Worm (Caenorhabditis elegans) whole organism, L1 larva: ENCODE data around the gene famh-136.

ENCODE experiments used
- Y116A8C.19 ChIP-seq: sonication (generic microtip); optimal IDR thresholded peaks from 2 replicates; lab custom pipeline; 2016; ENCODE audit warnings: missing compliant biosample characterization, missing genetic modification characterization, borderline replicate concordance
- alr-1 ChIP-seq: fragments of 200-800 bp; sonication (Bioruptor generic); optimal IDR thresholded peaks from 2 replicates; lab custom pipeline; 2018; ENCODE audit warnings: borderline replicate concordance, mild to moderate bottlenecking, missing genetic modification characterization, missing compliant biosample characterization
- aly-2 ChIP-seq: fragments of 150-350 bp; optimal IDR thresholded peaks from 2 replicates; lab custom pipeline; 2014; ENCODE audit warnings: missing biosample characterization, missing genetic modification characterization
- ama-1 ChIP-seq: fragments of 150-350 bp; optimal IDR thresholded peaks from 2 replicates; lab custom pipeline; 2014
- ceh-63 ChIP-seq: fragments of 200-800 bp; sonication (Bioruptor generic); optimal IDR thresholded peaks from 2 replicates; lab custom pipeline; 2018; ENCODE audit warnings: mild to moderate bottlenecking, missing genetic modification characterization, missing compliant biosample characterization
- ceh-88 ChIP-seq: fragments of 200-800 bp; sonication (Bioruptor generic); IDR thresholded peaks from 2 replicates; pipeline ENCODE4 v1.3.6; 2022; ENCODE audit warnings: missing genetic modification characterization, missing compliant biosample characterization
- ces-1 ChIP-seq: fragments of 150-350 bp; optimal IDR thresholded peaks from 2 replicates; lab custom pipeline; 2014; ENCODE audit warnings: missing biosample characterization, missing genetic modification reagents, missing genetic modification characterization
- dsc-1 ChIP-seq: sonication (generic microtip); optimal IDR thresholded peaks from 2 replicates; lab custom pipeline; 2016; ENCODE audit warnings: mild to moderate bottlenecking, missing genetic modification characterization, missing compliant biosample characterization
- efl-1 ChIP-seq, 4 experiments: fragments of 150-350 bp; optimal IDR thresholded peaks in 3 of 4; peaks in 1 of 4; 1 replicate in 1 of 4; 2 replicates in 3 of 4; lab custom pipeline; 2014; ENCODE audit warnings: missing biosample characterization in 2 of 4, missing genetic modification characterization in 2 of 4, missing genetic modification reagents in 2 of 4
- efl-3 ChIP-seq: fragments of 200-800 bp; sonication (Bioruptor generic); optimal IDR thresholded peaks from 2 replicates; lab custom pipeline; 2018; ENCODE audit warnings: mild to moderate bottlenecking, missing genetic modification characterization, missing compliant biosample characterization
- egl-13 ChIP-seq: sonication (generic microtip); optimal IDR thresholded peaks from 2 replicates; lab custom pipeline; 2016; ENCODE audit warnings: missing genotype, missing genetic modification reagents, missing genetic modification characterization, missing compliant biosample characterization
- elt-2 ChIP-seq: sonication (generic microtip); optimal IDR thresholded peaks from 2 replicates; lab custom pipeline; 2016; ENCODE audit warnings: missing genetic modification characterization, mild to moderate bottlenecking, inconsistent platforms, missing compliant biosample characterization, missing genetic modification reagents
- elt-3 ChIP-seq, 6 experiments: fragments of 150-350 bp in 1 of 6; sonication (generic microtip); optimal IDR thresholded peaks; 2 replicates each; lab custom pipeline; 2017 to 2018; ENCODE audit warnings: missing biosample characterization in 6 of 6, missing genetic modification characterization in 6 of 6, inconsistent platforms in 1 of 6
- ets-5 ChIP-seq: fragments of 200-800 bp; sonication (Bioruptor generic); IDR thresholded peaks from 2 replicates; pipeline ENCODE4 v1.3.6; 2022; ENCODE audit warnings: missing genetic modification characterization, missing compliant biosample characterization
- fkh-4 ChIP-seq: sonication (generic microtip); optimal IDR thresholded peaks from 2 replicates; lab custom pipeline; 2016; ENCODE audit warnings: missing compliant biosample characterization, missing genetic modification characterization, borderline replicate concordance
- fos-1 ChIP-seq: fragments of 150-350 bp; optimal IDR thresholded peaks from 2 replicates; lab custom pipeline; 2014; ENCODE audit warnings: missing biosample characterization, missing genetic modification characterization
- hlh-17 ChIP-seq: fragments of 200-800 bp; sonication (Bioruptor generic); optimal IDR thresholded peaks from 2 replicates; lab custom pipeline; 2018; ENCODE audit warnings: missing genetic modification characterization, mild to moderate bottlenecking, missing compliant biosample characterization, moderate library complexity, borderline replicate concordance
- hlh-4 ChIP-seq: sonication (generic microtip); optimal IDR thresholded peaks from 2 replicates; lab custom pipeline; 2016; ENCODE audit warnings: mild to moderate bottlenecking, missing genetic modification characterization, missing compliant biosample characterization
- irx-1 ChIP-seq: sonication (generic microtip); optimal IDR thresholded peaks from 2 replicates; lab custom pipeline; 2016; ENCODE audit warnings: missing genetic modification characterization, missing compliant biosample characterization
- jun-1 ChIP-seq: fragments of 150-350 bp; optimal IDR thresholded peaks from 2 replicates; lab custom pipeline; 2014; ENCODE audit warnings: missing biosample characterization, missing genetic modification reagents, missing genetic modification characterization
- lin-14 ChIP-seq: fragments of 200-800 bp; sonication (Bioruptor generic); optimal IDR thresholded peaks from 2 replicates; lab custom pipeline; 2018; ENCODE audit warnings: mild to moderate bottlenecking, missing genetic modification characterization, moderate library complexity, missing compliant biosample characterization
- lin-39 ChIP-seq: fragments of 150-350 bp; optimal IDR thresholded peaks from 2 replicates; lab custom pipeline; 2014; ENCODE audit warnings: missing biosample characterization, missing genetic modification reagents, missing genetic modification characterization
- lir-3 ChIP-seq: sonication (generic microtip); optimal IDR thresholded peaks from 2 replicates; lab custom pipeline; 2016; ENCODE audit warnings: mild to moderate bottlenecking, missing genetic modification characterization, moderate library complexity, missing compliant biosample characterization; ENCODE audit not compliant: poor library complexity
- lsy-2 ChIP-seq, 2 experiments: fragments of 150-350 bp; optimal IDR thresholded peaks; 2 replicates each; lab custom pipeline; 2014; ENCODE audit warnings: missing biosample characterization in 2 of 2, missing genetic modification characterization in 2 of 2
- mab-9 ChIP-seq: fragments of 200-800 bp; sonication (Bioruptor generic); IDR thresholded peaks from 2 replicates; pipeline ENCODE4 v1.3.6; 2022; ENCODE audit warnings: missing genetic modification reagents, missing genetic modification characterization, missing compliant biosample characterization
- mdl-1 ChIP-seq, 2 experiments: fragments of 150-350 bp; optimal IDR thresholded peaks; 2 replicates each; lab custom pipeline; 2014 to 2017; ENCODE audit warnings: missing biosample characterization in 2 of 2, missing genetic modification characterization in 2 of 2, inconsistent platforms in 1 of 2
- mef-2 ChIP-seq: fragments of 150-350 bp; optimal IDR thresholded peaks from 2 replicates; lab custom pipeline; 2014; ENCODE audit warnings: missing biosample characterization, missing genetic modification characterization
- mep-1 ChIP-seq: fragments of 150-350 bp; optimal IDR thresholded peaks from 2 replicates; lab custom pipeline; 2014; ENCODE audit warnings: missing biosample characterization, missing genetic modification characterization
- nhr-11 ChIP-seq: fragments of 150-350 bp; optimal IDR thresholded peaks from 2 replicates; lab custom pipeline; 2014; ENCODE audit warnings: missing biosample characterization, missing genetic modification characterization
- nhr-19 ChIP-seq: fragments of 200-800 bp; sonication (Bioruptor generic); conservative IDR thresholded peaks from 2 replicates; pipeline ENCODE4 v1.3.6; 2022; ENCODE audit warnings: missing genetic modification characterization, missing compliant biosample characterization
- nhr-20 ChIP-seq: sonication (generic microtip); optimal IDR thresholded peaks from 2 replicates; lab custom pipeline; 2016; ENCODE audit warnings: mild to moderate bottlenecking, missing genetic modification characterization, missing compliant biosample characterization
- nhr-237 ChIP-seq: fragments of 150-350 bp; optimal IDR thresholded peaks from 2 replicates; lab custom pipeline; 2014; ENCODE audit warnings: missing biosample characterization, missing genetic modification characterization
- nhr-28 ChIP-seq: fragments of 150-350 bp; optimal IDR thresholded peaks from 2 replicates; lab custom pipeline; 2014; ENCODE audit warnings: missing biosample characterization, missing genetic modification characterization
- nhr-71 ChIP-seq: sonication (generic microtip); optimal IDR thresholded peaks from 2 replicates; lab custom pipeline; 2016; ENCODE audit warnings: mild to moderate bottlenecking, missing genetic modification characterization, moderate library complexity, missing compliant biosample characterization
- nhr-77 ChIP-seq: fragments of 150-350 bp; optimal IDR thresholded peaks from 2 replicates; lab custom pipeline; 2014; ENCODE audit warnings: missing biosample characterization, missing genetic modification characterization
- nhr-84 ChIP-seq: sonication (generic microtip); optimal IDR thresholded peaks from 2 replicates; lab custom pipeline; 2017; ENCODE audit warnings: missing biosample characterization, missing genetic modification characterization
- nhr-90 ChIP-seq: sonication (generic microtip); optimal IDR thresholded peaks from 2 replicates; lab custom pipeline; 2016; ENCODE audit warnings: mild to moderate bottlenecking, missing genetic modification characterization, missing compliant biosample characterization; ENCODE audit not compliant: poor library complexity
- pax-3 ChIP-seq: fragments of 200-800 bp; sonication (Bioruptor generic); optimal IDR thresholded peaks from 2 replicates; lab custom pipeline; 2018; ENCODE audit warnings: mild to moderate bottlenecking, missing genetic modification characterization, moderate library complexity, missing compliant biosample characterization
- rnt-1 ChIP-seq: sonication (generic microtip); optimal IDR thresholded peaks from 2 replicates; lab custom pipeline; 2016; ENCODE audit warnings: mild to moderate bottlenecking, missing genetic modification characterization, moderate library complexity, missing compliant biosample characterization
- snpc-4 ChIP-seq: fragments of 150-350 bp; optimal IDR thresholded peaks from 2 replicates; lab custom pipeline; 2014; ENCODE audit warnings: missing biosample characterization, missing genetic modification characterization
- snu-23 ChIP-seq: sonication (generic microtip); optimal IDR thresholded peaks from 2 replicates; lab custom pipeline; 2016; ENCODE audit warnings: missing genetic modification characterization, missing compliant biosample characterization
- sptf-1 ChIP-seq: fragments of 150-350 bp; optimal IDR thresholded peaks from 2 replicates; lab custom pipeline; 2014; ENCODE audit warnings: missing biosample characterization, missing genetic modification characterization
- sup-37 ChIP-seq: fragments of 200-800 bp; sonication (Bioruptor generic); optimal IDR thresholded peaks from 2 replicates; lab custom pipeline; 2018; ENCODE audit warnings: mild to moderate bottlenecking, missing genetic modification characterization, missing compliant biosample characterization
- tbx-2 ChIP-seq: sonication (generic microtip); optimal IDR thresholded peaks from 2 replicates; lab custom pipeline; 2016; ENCODE audit warnings: missing genetic modification characterization, missing compliant biosample characterization
- unc-130 ChIP-seq: fragments of 150-350 bp; optimal IDR thresholded peaks from 2 replicates; lab custom pipeline; 2017; ENCODE audit warnings: missing biosample characterization, missing genetic modification characterization, inconsistent platforms
- unc-62 ChIP-seq: fragments of 150-350 bp; optimal IDR thresholded peaks from 2 replicates; lab custom pipeline; 2014; ENCODE audit warnings: missing biosample characterization, missing genetic modification reagents, missing genetic modification characterization
- unc-98 ChIP-seq: fragments of 200-800 bp; sonication (Bioruptor generic); IDR thresholded peaks from 2 replicates; pipeline ENCODE4 v1.3.6; 2022; ENCODE audit warnings: missing genetic modification characterization, missing compliant biosample characterization
- vab-15 ChIP-seq: sonication (generic microtip); optimal IDR thresholded peaks from 2 replicates; lab custom pipeline; 2017; ENCODE audit warnings: missing genotype, mild to moderate bottlenecking, missing genetic modification characterization, missing compliant biosample characterization
- xbp-1 ChIP-seq: sonication (generic microtip); optimal IDR thresholded peaks from 2 replicates; lab custom pipeline; 2016; ENCODE audit warnings: missing genetic modification characterization, missing compliant biosample characterization
- zag-1 ChIP-seq: fragments of 150-350 bp; optimal IDR thresholded peaks from 2 replicates; lab custom pipeline; 2014; ENCODE audit warnings: missing biosample characterization, missing genetic modification characterization
- ztf-11 ChIP-seq, 2 experiments: sonication (generic microtip); optimal IDR thresholded peaks; 2 replicates each; lab custom pipeline; 2016 to 2017; ENCODE audit warnings: missing genetic modification characterization in 2 of 2, missing biosample characterization in 1 of 2, missing compliant biosample characterization in 1 of 2

The famh-136 gene

DNA sequence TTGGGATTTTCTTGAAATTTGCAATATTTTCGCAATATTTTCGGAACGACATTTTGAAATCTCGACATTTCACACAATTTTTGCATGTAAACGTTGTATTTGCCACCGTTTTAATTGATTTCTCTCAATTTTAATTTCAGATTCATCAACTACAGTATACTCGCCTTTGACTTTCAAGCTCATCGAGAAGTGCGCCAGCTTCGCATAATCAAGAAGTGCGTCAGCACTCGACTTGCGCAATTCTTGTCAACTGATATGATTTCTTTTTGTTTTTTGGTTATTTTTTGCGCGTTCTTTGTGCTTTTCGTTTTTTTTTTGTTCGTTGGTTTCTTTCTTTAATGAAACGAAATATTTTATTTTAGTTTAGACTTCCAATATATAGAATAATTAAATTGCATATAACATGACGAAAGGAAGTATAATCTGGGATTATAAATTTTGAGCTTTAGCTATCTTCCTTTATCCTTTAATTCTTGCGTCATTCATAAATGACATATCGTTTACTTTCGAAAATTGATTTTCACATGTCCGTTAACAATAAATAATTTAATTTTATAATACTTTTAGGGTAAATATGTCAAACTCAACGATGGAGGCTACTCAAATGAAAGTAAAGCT is at the start of gene famh-136:
Gene famh-136 (plus strand): TSS at position 568 of the 618 bp plus-strand sequence.
- TF ChIP-seq nhr-71 (peak; percentile 92), unc-62 (GFP tag; lab: Kevin White, UChicago) (no peak), ceh-63 (GFP tag; lab: Kevin White, UChicago) (no peak), vab-15 (tag; lab: Kevin White, UChicago) (no peak), lir-3 (tag; lab: Kevin White, UChicago) (peak; percentile 45), nhr-20 (peak; percentile 96), Y116A8C.19 (tag; lab: Kevin White, UChicago) (no peak), snpc-4 (tag; lab: Kevin White, UChicago) (peak; percentile 74), nhr-90 (tag; lab: Kevin White, UChicago) (peak; percentile 90), hlh-4 (no peak), pax-3 (tag; lab: Kevin White, UChicago) (peak; percentile 70), elt-2 (tag; lab: Kevin White, UChicago) (peak; percentile 64), tbx-2 (tag; lab: Kevin White, UChicago) (peak; percentile 88), fkh-4 (tag; lab: Kevin White, UChicago) (peak; percentile 8), snu-23 (peak; percentile 93), aly-2 (peak; percentile 58), mep-1 (tag; lab: Kevin White, UChicago) (peak; percentile 97), sup-37 (GFP tag; lab: Kevin White, UChicago) (peak; percentile 25), rnt-1 (tag; lab: Kevin White, UChicago) (peak; percentile 91), nhr-19 (GFP tag; lab: Robert Waterston, UW) (peak; percentile 99), zag-1 (tag; lab: Kevin White, UChicago) (no peak), mef-2 (tag; lab: Kevin White, UChicago) (no peak), unc-98 (GFP tag; lab: Robert Waterston, UW) (no peak), ama-1 (lab: Kevin White, UChicago) (no peak), lin-14 (peak; percentile 84), ets-5 (GFP tag; lab: Robert Waterston, UW) (no peak), sptf-1 (tag; lab: Kevin White, UChicago) (no peak), nhr-77 (tag; lab: Kevin White, UChicago) (peak; percentile 85), irx-1 (tag; lab: Kevin White, UChicago) (peak; percentile 63), hlh-17 (no peak), lin-39 (peak; percentile 50), alr-1 (tag; lab: Kevin White, UChicago) (no peak), xbp-1 (tag; lab: Kevin White, UChicago) (peak; percentile 79), egl-13 (peak; percentile 64), lsy-2 (tag; optimal IDR thresholded peaks at IDR 0.05; lab: Kevin White, UChicago) (peak; percentile 90 to 94), unc-130 (tag; lab: Kevin White, UChicago) (peak; percentile 94), nhr-11 (tag; lab: Kevin White, UChicago) (peak; percentile 44), nhr-237 (peak; percentile 13), nhr-84 (tag; lab: Kevin White, UChicago) (no peak), mdl-1 (tag; optimal IDR thresholded peaks at IDR 0.05; lab: Kevin White, UChicago) (peak in 1 of 2 experiments; percentile 79), efl-1 (optimal IDR thresholded peaks at IDR 0.05; lab: Kevin White, UChicago) (peak; percentile 78 to 85), efl-1 (GFP tag; optimal IDR thresholded peaks at IDR 0.05 in 1 of 2; lab: Kevin White, UChicago) (peak; percentile 77 to 98), fos-1 (tag; lab: Kevin White, UChicago) (peak; percentile 43), jun-1 (peak; percentile 75), mab-9 (GFP tag; lab: Robert Waterston, UW) (peak; percentile 39; the same call in 1 of the 2 replicates), elt-3 (tag; optimal IDR thresholded peaks at IDR 0.05; lab: Kevin White, UChicago) (peak in 2 of 6 experiments; percentile 84 to 88), dsc-1 (peak; percentile 90), ceh-88 (GFP tag; lab: Robert Waterston, UW) (no peak), ztf-11 (tag; optimal IDR thresholded peaks at IDR 0.05; lab: Kevin White, UChicago) (peak in 1 of 2 experiments; percentile 42), efl-3 (GFP tag; lab: Kevin White, UChicago) (no peak), nhr-28 (tag; lab: Kevin White, UChicago) (no peak), ces-1 (GFP tag; lab: Kevin White, UChicago) (no peak)
